Fruit fly (Drosophila melanogaster) whole organism, embryonic: ENCODE results near the gene CG13949.
A peak's percentile ranks its signal among the peaks of the same experiment; 100 is the strongest.

ENCODE experiments used
- Bgb ChIP-seq: fragments of 200-800 bp; sonication (Bioruptor generic); IDR thresholded peaks from 2 replicates; pipeline ENCODE4 v1.3.6; 2022; ENCODE audit warnings: missing biosample characterization, missing genetic modification characterization; ENCODE audit not compliant: partially characterized antibody
- CG10321 ChIP-seq: fragments of 200-800 bp; sonication (Bioruptor generic); IDR thresholded peaks from 2 replicates; pipeline ENCODE4 v1.3.6; 2022; ENCODE audit warnings: missing biosample characterization, missing genetic modification characterization
- CG11398 ChIP-seq: fragments of 200-800 bp; sonication (Bioruptor generic); optimal IDR thresholded peaks from 2 replicates; lab custom pipeline; 2016; ENCODE audit warnings: missing biosample characterization, missing genetic modification characterization
- CG1233 ChIP-seq: fragments of 200-800 bp; sonication (Bioruptor generic); optimal IDR thresholded peaks from 4 replicates; lab custom pipeline; 2018; ENCODE audit warnings: missing biosample characterization, mild to moderate bottlenecking, missing genetic modification characterization
- CG1529 ChIP-seq: fragments of 200-800 bp; sonication (Bioruptor generic); optimal IDR thresholded peaks from 3 replicates; lab custom pipeline; 2018; ENCODE audit warnings: missing biosample characterization, missing genetic modification characterization
- CG17186 ChIP-seq: fragments of 200-800 bp; sonication (Bioruptor generic); optimal IDR thresholded peaks from 3 replicates; lab custom pipeline; 2017; ENCODE audit warnings: missing biosample characterization, missing genetic modification reagents, missing genetic modification characterization
- CG17361 ChIP-seq: fragments of 200-800 bp; sonication (Bioruptor generic); IDR thresholded peaks from 3 replicates; pipeline ENCODE4 v1.3.6; 2022; ENCODE audit warnings: missing biosample characterization, missing genetic modification characterization
- CG18011 ChIP-seq: fragments of 200-800 bp; sonication (Bioruptor generic); optimal IDR thresholded peaks from 2 replicates; lab custom pipeline; 2017; ENCODE audit warnings: missing biosample characterization, missing genetic modification characterization, mild to moderate bottlenecking, moderate library complexity, missing genotype
- CG31388 ChIP-seq: fragments of 200-800 bp; sonication (Bioruptor generic); optimal IDR thresholded peaks from 2 replicates; lab custom pipeline; 2016; ENCODE audit warnings: missing biosample characterization, missing genetic modification characterization
- CG4282 ChIP-seq: fragments of 200-800 bp; sonication (Bioruptor generic); optimal IDR thresholded peaks from 2 replicates; lab custom pipeline; 2016; ENCODE audit warnings: missing biosample characterization, missing genetic modification characterization
- CG4328 ChIP-seq: fragments of 200-800 bp; sonication (Bioruptor generic); optimal IDR thresholded peaks from 3 replicates; lab custom pipeline; 2017; ENCODE audit warnings: missing biosample characterization, missing genetic modification reagents, missing genetic modification characterization
- CG4360 ChIP-seq: fragments of 200-800 bp; sonication (Bioruptor generic); IDR thresholded peaks from 2 replicates; pipeline ENCODE4 v1.3.6; 2022; ENCODE audit warnings: missing biosample characterization, missing genetic modification characterization
- CG4424 ChIP-seq: fragments of 200-800 bp; sonication (Bioruptor generic); optimal IDR thresholded peaks from 3 replicates; lab custom pipeline; 2016; ENCODE audit warnings: missing biosample characterization, missing genetic modification characterization
- CG6654 ChIP-seq: fragments of 200-800 bp; sonication (Bioruptor generic); optimal IDR thresholded peaks from 2 replicates; lab custom pipeline; 2017; ENCODE audit warnings: missing biosample characterization, mild to moderate bottlenecking, missing genetic modification characterization
- CG6683 ChIP-seq: fragments of 200-800 bp; sonication (Bioruptor generic); optimal IDR thresholded peaks from 2 replicates; lab custom pipeline; 2017; ENCODE audit warnings: missing biosample characterization, mild to moderate bottlenecking, missing genetic modification characterization, missing genetic modification reagents
- CG6791 ChIP-seq: fragments of 200-800 bp; sonication (Bioruptor generic); IDR thresholded peaks from 3 replicates; pipeline ENCODE4 v1.3.6; 2022; ENCODE audit warnings: missing biosample characterization, missing genetic modification characterization; ENCODE audit not compliant: partially characterized antibody
- CG7786 ChIP-seq: fragments of 200-800 bp; sonication (Bioruptor generic); optimal IDR thresholded peaks from 2 replicates; lab custom pipeline; 2016; ENCODE audit warnings: missing biosample characterization, missing genetic modification characterization
- Camta ChIP-seq: fragments of 200-800 bp; sonication (Bioruptor generic); optimal IDR thresholded peaks from 2 replicates; lab custom pipeline; 2016; ENCODE audit warnings: missing biosample characterization, missing genetic modification characterization
- CrebB ChIP-seq: fragments of 200-800 bp; sonication (Bioruptor generic); optimal IDR thresholded peaks from 3 replicates; lab custom pipeline; 2018; ENCODE audit warnings: missing biosample characterization, mild to moderate bottlenecking, missing genetic modification characterization
- Dad ChIP-seq: fragments of 200-800 bp; sonication (Bioruptor generic); optimal IDR thresholded peaks from 3 replicates; lab custom pipeline; 2016; ENCODE audit warnings: missing biosample characterization, missing genetic modification characterization
- Deaf1 ChIP-seq: fragments of 200-800 bp; optimal IDR thresholded peaks from 3 replicates; lab custom pipeline; 2019; ENCODE audit warnings: missing biosample characterization, mild to moderate bottlenecking, missing genetic modification characterization, moderate library complexity
- Dip3 ChIP-seq: fragments of 200-800 bp; sonication (Bioruptor generic); optimal IDR thresholded peaks from 3 replicates; lab custom pipeline; 2016; ENCODE audit warnings: missing biosample characterization, missing genetic modification characterization
- Ets65A ChIP-seq: fragments of 200-800 bp; sonication (Bioruptor generic); peaks from one replicate; lab custom pipeline; 2016; ENCODE audit warnings: missing biosample characterization, missing genetic modification characterization
- Hr78 ChIP-seq, 2 experiments: fragments of 200-800 bp in 1 of 2; fragments of >200 bp in 1 of 2; sonication (Bioruptor generic) in 1 of 2; optimal IDR thresholded peaks; 2 replicates each; lab custom pipeline; 2017 to 2019; ENCODE audit warnings: missing biosample characterization in 2 of 2, missing genetic modification characterization in 2 of 2, mild to moderate bottlenecking in 1 of 2, moderate library complexity in 1 of 2
- Hsf ChIP-seq: fragments of 200-800 bp; sonication (Bioruptor generic); optimal IDR thresholded peaks from 3 replicates; lab custom pipeline; 2016; ENCODE audit warnings: missing biosample characterization, missing genetic modification characterization
- Lpt ChIP-seq: fragments of >200 bp; optimal IDR thresholded peaks from 2 replicates; lab custom pipeline; 2018; ENCODE audit warnings: missing biosample characterization, missing genetic modification characterization
- MBD-R2 ChIP-seq: fragments of 200-800 bp; sonication (Bioruptor generic); IDR thresholded peaks from 2 replicates; pipeline ENCODE4 v1.3.6; 2022; ENCODE audit warnings: missing biosample characterization, missing genetic modification characterization
- Med ChIP-seq: fragments of 200-800 bp; sonication (Bioruptor generic); peaks from one replicate; lab custom pipeline; 2016; ENCODE audit warnings: missing biosample characterization, missing genetic modification characterization, mild to moderate bottlenecking, inconsistent platforms, moderate library complexity
- Mrtf ChIP-seq: fragments of 200-800 bp; sonication (Bioruptor generic); IDR thresholded peaks from 3 replicates; pipeline ENCODE4 v1.3.6; 2022; ENCODE audit warnings: missing biosample characterization, missing genetic modification characterization
- NfI ChIP-seq: fragments of 200-800 bp; sonication (Bioruptor generic); optimal IDR thresholded peaks from 3 replicates; lab custom pipeline; 2018; ENCODE audit warnings: missing biosample characterization, mild to moderate bottlenecking, missing genetic modification characterization, moderate library complexity
- Oaz ChIP-seq: fragments of 200-800 bp; sonication (Bioruptor generic); IDR thresholded peaks from 2 replicates; pipeline ENCODE4 v1.3.6; 2022; ENCODE audit warnings: missing biosample characterization, missing genetic modification characterization
- Optix ChIP-seq: fragments of 200-800 bp; sonication (Bioruptor generic); IDR thresholded peaks from 3 replicates; pipeline ENCODE4 v1.3.6; 2022; ENCODE audit warnings: missing biosample characterization, missing genetic modification characterization
- Rfx ChIP-seq: fragments of 200-800 bp; sonication (Bioruptor generic); IDR thresholded peaks from 2 replicates; pipeline ENCODE4 v1.3.6; 2022; ENCODE audit warnings: missing biosample characterization, missing genetic modification characterization
- Taf1 ChIP-seq: fragments of 200-800 bp; sonication (Bioruptor generic); IDR thresholded peaks from 2 replicates; pipeline ENCODE4 v1.3.6; 2022; ENCODE audit warnings: missing biosample characterization, missing genetic modification characterization
- ash1 ChIP-seq: fragments of 200-800 bp; sonication (Bioruptor generic); optimal IDR thresholded peaks from 2 replicates; lab custom pipeline; 2018; ENCODE audit warnings: missing biosample characterization, mild to moderate bottlenecking, missing genetic modification characterization
- bcd ChIP-seq: fragments of 200-800 bp; sonication (Bioruptor generic); optimal IDR thresholded peaks from 2 replicates; lab custom pipeline; 2017; ENCODE audit warnings: missing biosample characterization, mild to moderate bottlenecking, missing genetic modification characterization
- dati ChIP-seq: fragments of 200-800 bp; sonication (Bioruptor generic); IDR thresholded peaks from 2 replicates; pipeline ENCODE4 v1.3.6; 2022; ENCODE audit warnings: missing biosample characterization, missing genetic modification characterization
- dpn ChIP-seq, 2 experiments: fragments of 200-800 bp; sonication (Bioruptor generic); optimal IDR thresholded peaks; 3 replicates each; lab custom pipeline; 2016; ENCODE audit warnings: missing biosample characterization in 2 of 2, missing genetic modification characterization in 2 of 2
- gem ChIP-seq: fragments of 200-800 bp; sonication (Bioruptor generic); optimal IDR thresholded peaks from 2 replicates; lab custom pipeline; 2019; ENCODE audit warnings: missing biosample characterization, mild to moderate bottlenecking, missing genetic modification characterization, moderate library complexity
- gsb ChIP-seq: fragments of 200-800 bp; sonication (Bioruptor generic); IDR thresholded peaks from 2 replicates; pipeline ENCODE4 v1.3.6; 2022; ENCODE audit warnings: missing biosample characterization, missing genetic modification characterization
- jing ChIP-seq: fragments of 200-800 bp; sonication (Bioruptor generic); optimal IDR thresholded peaks from 2 replicates; lab custom pipeline; 2018; ENCODE audit warnings: missing biosample characterization, mild to moderate bottlenecking, missing genetic modification characterization
- peb ChIP-seq: fragments of 200-800 bp; sonication (Bioruptor generic); IDR thresholded peaks from 2 replicates; pipeline ENCODE4 v1.3.6; 2022; ENCODE audit warnings: missing biosample characterization, missing genetic modification characterization
- pzg ChIP-seq: fragments of 200-800 bp; sonication (Bioruptor generic); optimal IDR thresholded peaks from 3 replicates; lab custom pipeline; 2018; ENCODE audit warnings: missing biosample characterization, mild to moderate bottlenecking, missing genetic modification characterization, moderate library complexity
- rib ChIP-seq: fragments of 200-800 bp; sonication (Bioruptor generic); IDR thresholded peaks from 2 replicates; pipeline ENCODE4 v1.3.6; 2022; ENCODE audit warnings: missing biosample characterization, missing genetic modification characterization
- sens ChIP-seq: fragments of 200-800 bp; sonication (Bioruptor generic); peaks from one replicate; lab custom pipeline; 2016; ENCODE audit warnings: missing biosample characterization, missing genetic modification characterization
- shn ChIP-seq: fragments of 200-800 bp; sonication (Bioruptor generic); optimal IDR thresholded peaks from 3 replicates; lab custom pipeline; 2016; ENCODE audit warnings: missing biosample characterization, missing genetic modification characterization
- stwl ChIP-seq: fragments of 200-800 bp; sonication (Bioruptor generic); optimal IDR thresholded peaks from 3 replicates; lab custom pipeline; 2018; ENCODE audit warnings: missing biosample characterization, mild to moderate bottlenecking, missing genetic modification characterization, moderate library complexity

CG13949 gene

DNA sequence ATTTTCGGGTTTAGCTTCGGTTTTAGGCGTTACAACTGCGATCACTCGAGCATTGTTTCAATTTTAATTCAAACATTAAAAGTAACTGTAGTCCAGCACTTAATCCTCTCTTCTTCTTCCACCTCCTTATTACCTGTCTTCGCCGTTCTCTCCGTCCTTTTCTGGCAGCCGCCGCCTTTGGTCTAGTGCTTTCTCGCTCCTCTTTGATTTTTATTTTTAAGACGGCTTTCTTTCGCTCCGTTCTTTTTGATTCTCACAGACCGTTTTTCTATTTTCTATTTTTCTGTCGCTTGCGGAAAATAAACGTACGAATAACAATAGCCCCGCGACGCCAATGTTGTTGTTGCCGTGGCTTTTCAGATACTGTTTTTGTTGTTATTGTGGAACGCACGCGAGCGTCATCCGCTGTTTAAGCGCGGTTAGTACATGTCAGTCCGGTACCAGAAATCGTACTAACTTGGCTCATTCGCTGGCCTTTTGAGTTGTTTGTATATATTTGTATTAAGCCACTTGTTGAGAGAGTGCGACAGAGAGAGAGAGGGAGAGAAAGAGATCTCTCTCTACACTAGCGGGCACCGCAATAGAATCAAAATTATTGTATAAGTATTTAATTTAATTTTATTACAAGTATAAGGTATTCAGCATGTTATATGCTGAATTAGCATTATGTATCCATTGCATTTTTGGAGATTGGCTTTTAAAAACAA lies 12.9 kb downstream of the CG13949 start, which contains the start of gene aru (continued):
- TF ChIP-seq CG17186 (GFP tag; lab: Kevin White, UChicago) (no peak), Dip3 (GFP tag; lab: Kevin White, UChicago) (no peak), shn (GFP tag; lab: Kevin White, UChicago) (no peak), CG11398 (GFP tag; lab: Kevin White, UChicago) (no peak), Rfx (GFP tag; lab: Robert Waterston, UW) (peak; percentile 29; the same call in 1 of the 2 replicates), CG17361 (GFP tag; lab: Robert Waterston, UW) (peak; percentile 44; the same call in 1 of the 3 replicates), Dad (GFP tag; lab: Kevin White, UChicago) (no peak), Deaf1 (tag; lab: Kevin White, UChicago) (peak; percentile 11), Hsf (GFP tag; lab: Kevin White, UChicago) (no peak), CG1233 (GFP tag; lab: Kevin White, UChicago) (no peak), CG10321 (GFP tag; lab: Robert Waterston, UW) (no peak), Bgb (GFP tag; lab: Robert Waterston, UW) (0 out of 2 replicates have a peak, but pooled peaks have one; percentile 18), pzg (GFP tag; lab: Kevin White, UChicago) (no peak), dpn (GFP tag; optimal IDR thresholded peaks at IDR 0.05; lab: Kevin White, UChicago) (no peak), gsb (GFP tag; lab: Robert Waterston, UW) (no peak), CG4360 (peak; percentile 96), peb (GFP tag; lab: Robert Waterston, UW) (no peak), CG6654 (GFP tag; lab: Kevin White, UChicago) (no peak), stwl (no peak), Lpt (GFP tag; lab: Kevin White, UChicago) (peak; percentile 4), CG18011 (GFP tag; lab: Kevin White, UChicago) (no peak), NfI (GFP tag; lab: Kevin White, UChicago) (no peak), CG4424 (GFP tag; lab: Kevin White, UChicago) (no peak), ash1 (GFP tag; lab: Kevin White, UChicago) (no peak), dati (no peak), CG7786 (no peak), MBD-R2 (GFP tag; lab: Robert Waterston, UW) (no peak), Oaz (GFP tag; lab: Robert Waterston, UW) (no peak), CG4328 (GFP tag; lab: Kevin White, UChicago) (no peak), Hr78 (GFP tag; optimal IDR thresholded peaks at IDR 0.05; lab: Kevin White, UChicago) (no peak), jing (GFP tag; lab: Kevin White, UChicago) (no peak), gem (tag; lab: Kevin White, UChicago) (peak; percentile 61), CG1529 (GFP tag; lab: Kevin White, UChicago) (no peak), CG31388 (GFP tag; lab: Kevin White, UChicago) (no peak), Camta (GFP tag; lab: Kevin White, UChicago) (no peak), Optix (GFP tag; lab: Robert Waterston, UW) (no peak), rib (GFP tag; lab: Robert Waterston, UW) (no peak), CG6683 (GFP tag; lab: Kevin White, UChicago) (no peak)

DNA sequence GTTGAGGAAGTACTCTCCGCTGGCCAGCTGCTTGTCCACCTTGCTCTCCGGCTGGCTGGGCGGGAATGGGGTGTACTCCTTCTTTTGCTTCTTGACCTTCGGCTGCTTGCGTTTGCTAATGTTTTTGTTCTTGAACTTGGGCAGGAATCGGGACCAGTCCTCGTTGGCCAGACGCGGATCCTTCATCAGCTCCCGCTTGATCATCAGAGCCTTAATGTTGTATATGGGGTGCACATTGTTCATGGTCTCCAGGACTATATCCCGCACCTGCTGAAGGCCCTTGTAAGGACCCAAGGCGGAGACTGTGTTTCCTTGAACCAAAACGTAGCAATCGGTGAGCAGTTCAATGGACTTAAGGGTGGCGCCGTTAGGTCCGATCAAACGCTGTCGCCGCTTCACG lies 13.8 kb downstream of the CG13949 start:
- peak; percentile 65 for TF ChIP-seq sens (GFP tag; lab: Kevin White, UChicago)
- 0 out of 3 replicates have a peak, but pooled peaks have one; percentile 9 for TF ChIP-seq CG6791 (GFP tag; lab: Robert Waterston, UW)
- TF ChIP-seq gsb (GFP tag; lab: Robert Waterston, UW) = no peak
- TF ChIP-seq Med (GFP tag; lab: Kevin White, UChicago) = peak; percentile 62
- TF ChIP-seq Ets65A = peak; percentile 76
- TF ChIP-seq Taf1 (GFP tag; lab: Robert Waterston, UW) = no peak
- TF ChIP-seq bcd = no peak
- TF ChIP-seq CrebB (tag; lab: Kevin White, UChicago) = no peak
- no peak for TF ChIP-seq CG4282
- TF ChIP-seq Mrtf = no peak
